Worm (Caenorhabditis elegans): Measurements from ENCODE around the gene hmgs-1.

DNA sequence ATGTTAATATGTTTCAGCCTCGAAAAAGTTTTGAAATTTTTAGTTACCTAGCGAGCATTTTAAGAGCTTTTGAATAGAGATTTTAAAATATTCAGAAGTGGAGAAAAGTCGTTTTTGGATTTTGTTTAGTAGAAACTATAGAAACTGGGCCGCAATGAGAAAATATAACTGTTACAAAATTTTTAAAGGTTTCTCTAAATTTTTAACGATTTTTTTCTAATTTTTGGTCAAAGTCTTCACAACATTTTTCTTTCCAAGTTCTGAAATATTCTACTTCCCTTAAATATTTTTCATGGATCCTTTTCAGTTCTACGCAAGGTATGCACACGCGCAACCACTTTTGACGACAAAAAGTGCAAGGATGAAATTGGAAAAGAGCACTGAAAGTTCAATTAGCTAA is 21.1 kb upstream of the hmgs-1 start, which contains the start of gene peli-1:
- TF ChIP-seq nhr-28 (tag; optimal IDR thresholded peaks at IDR 0.05) = no peak
- no peak for TF ChIP-seq sptf-1 (tag; optimal IDR thresholded peaks at IDR 0.05)
